Fruit fly (Drosophila melanogaster) whole organism, embryonic: ENCODE measurements around the gene CG10338.

ENCODE experiments used
- Aef1 ChIP-seq: fragments of 200-800 bp; sonication (Bioruptor generic); IDR thresholded peaks from 3 replicates; pipeline ENCODE4 v1.3.6; 2022; ENCODE audit warnings: missing biosample characterization, missing genetic modification characterization
- Antp ChIP-seq: fragments of 200-800 bp; sonication (Bioruptor generic); optimal IDR thresholded peaks from 3 replicates; lab custom pipeline; 2016; ENCODE audit warnings: missing biosample characterization, missing genetic modification characterization
- Atf-2 ChIP-seq: fragments of 200-800 bp; sonication (Bioruptor generic); optimal IDR thresholded peaks from 2 replicates; lab custom pipeline; 2016; ENCODE audit warnings: missing biosample characterization, missing genetic modification characterization
- CG10543 ChIP-seq: fragments of 200-800 bp; sonication (Bioruptor generic); optimal IDR thresholded peaks from 3 replicates; lab custom pipeline; 2017; ENCODE audit warnings: missing biosample characterization, mild to moderate bottlenecking, missing genetic modification characterization, moderate library complexity
- CG11696 ChIP-seq: fragments of 200-800 bp; sonication (Bioruptor generic); IDR thresholded peaks from 2 replicates; pipeline ENCODE4 v1.3.6; 2022; ENCODE audit warnings: missing biosample characterization, missing genetic modification characterization
- CG12744 ChIP-seq: fragments of 200-800 bp; sonication (Bioruptor generic); optimal IDR thresholded peaks from 2 replicates; lab custom pipeline; 2016; ENCODE audit warnings: missing biosample characterization, missing genetic modification characterization
- CG17359 ChIP-seq: fragments of 200-800 bp; sonication (Bioruptor generic); optimal IDR thresholded peaks from 3 replicates; lab custom pipeline; 2018; ENCODE audit warnings: missing biosample characterization, mild to moderate bottlenecking, missing genetic modification characterization, moderate library complexity
- CG17385 ChIP-seq: fragments of 200-800 bp; sonication (Bioruptor generic); optimal IDR thresholded peaks from 3 replicates; lab custom pipeline; 2018; ENCODE audit warnings: missing biosample characterization, mild to moderate bottlenecking, missing genetic modification characterization
- CG2712 ChIP-seq: fragments of 200-800 bp; optimal IDR thresholded peaks from 3 replicates; lab custom pipeline; 2019; ENCODE audit warnings: missing biosample characterization, mild to moderate bottlenecking, missing genetic modification characterization, moderate library complexity
- CG31224 ChIP-seq: fragments of 200-800 bp; sonication (Bioruptor generic); IDR thresholded peaks from 2 replicates; pipeline ENCODE4 v1.3.6; 2022; ENCODE audit warnings: missing biosample characterization, missing genetic modification characterization
- CG32767 ChIP-seq: fragments of 200-800 bp; sonication (Bioruptor generic); IDR thresholded peaks from 2 replicates; pipeline ENCODE4 v1.3.6; 2022; ENCODE audit warnings: missing biosample characterization, missing genetic modification characterization
- CG34376 ChIP-seq: fragments of 200-800 bp; sonication (Bioruptor generic); optimal IDR thresholded peaks from 2 replicates; lab custom pipeline; 2018; ENCODE audit warnings: missing biosample characterization, mild to moderate bottlenecking, missing genetic modification characterization
- CG34422 ChIP-seq: fragments of 200-800 bp; sonication (Bioruptor generic); IDR thresholded peaks from 3 replicates; pipeline ENCODE4 v1.3.6; 2022; ENCODE audit warnings: missing biosample characterization, missing genetic modification characterization
- CG6813 ChIP-seq: fragments of 200-800 bp; sonication (Bioruptor generic); optimal IDR thresholded peaks from 2 replicates; lab custom pipeline; 2017; ENCODE audit warnings: missing biosample characterization, missing genetic modification characterization, mild to moderate bottlenecking, moderate library complexity, missing genetic modification reagents
- CG7372 ChIP-seq: fragments of 200-800 bp; sonication (Bioruptor generic); IDR thresholded peaks from 2 replicates; pipeline ENCODE4 v1.3.6; 2022; ENCODE audit warnings: missing biosample characterization, missing genetic modification characterization
- CG7963 ChIP-seq: fragments of 200-800 bp; sonication (Bioruptor generic); IDR thresholded peaks from 3 replicates; pipeline ENCODE4 v1.3.6; 2022; ENCODE audit warnings: missing biosample characterization, missing genetic modification characterization; ENCODE audit not compliant: partially characterized antibody
- CG8944 ChIP-seq: fragments of 200-800 bp; sonication (Bioruptor generic); optimal IDR thresholded peaks from 3 replicates; lab custom pipeline; 2016; ENCODE audit warnings: missing biosample characterization, missing genetic modification characterization
- Chrac-16 ChIP-seq: fragments of 200-800 bp; sonication (Bioruptor generic); optimal IDR thresholded peaks from 3 replicates; lab custom pipeline; 2016; ENCODE audit warnings: missing biosample characterization, missing genetic modification characterization
- D19A ChIP-seq: fragments of 200-800 bp; optimal IDR thresholded peaks from 3 replicates; lab custom pipeline; 2019; ENCODE audit warnings: missing biosample characterization, mild to moderate bottlenecking, missing genetic modification characterization, moderate library complexity
- Drgx ChIP-seq: fragments of 200-800 bp; sonication (Bioruptor generic); IDR thresholded peaks from 2 replicates; pipeline ENCODE4 v1.3.6; 2022; ENCODE audit warnings: missing biosample characterization, missing genetic modification characterization
- E2f2 ChIP-seq: fragments of 200-800 bp; sonication (Bioruptor generic); IDR thresholded peaks from 2 replicates; pipeline ENCODE4 v1.3.6; 2022; ENCODE audit warnings: missing biosample characterization, missing genetic modification characterization
- Ets65A ChIP-seq: fragments of 200-800 bp; sonication (Bioruptor generic); peaks from one replicate; lab custom pipeline; 2016; ENCODE audit warnings: missing biosample characterization, missing genetic modification characterization
- Gug ChIP-seq: fragments of 200-800 bp; sonication (Bioruptor generic); IDR thresholded peaks from 4 replicates; pipeline ENCODE4 v1.3.6; 2022; ENCODE audit warnings: missing biosample characterization, missing genetic modification characterization
- Hsf ChIP-seq: fragments of 200-800 bp; sonication (Bioruptor generic); optimal IDR thresholded peaks from 3 replicates; lab custom pipeline; 2016; ENCODE audit warnings: missing biosample characterization, missing genetic modification characterization
- Lhr ChIP-seq: fragments of 200-800 bp; sonication (Bioruptor generic); optimal IDR thresholded peaks from 3 replicates; lab custom pipeline; 2017; ENCODE audit warnings: mild to moderate bottlenecking, missing biosample characterization, missing genetic modification reagents, missing genetic modification characterization
- NFAT ChIP-seq: fragments of 200-800 bp; sonication (Bioruptor generic); IDR thresholded peaks from 2 replicates; pipeline ENCODE4 v1.3.6; 2022; ENCODE audit warnings: missing biosample characterization, missing genetic modification characterization
- Scr ChIP-seq: fragments of 200-800 bp; sonication (Bioruptor generic); IDR thresholded peaks from 2 replicates; pipeline ENCODE4 v1.3.6; 2022; ENCODE audit warnings: missing biosample characterization, missing genetic modification characterization; ENCODE audit not compliant: partially characterized antibody
- Sox100B ChIP-seq: fragments of 200-800 bp; sonication (Bioruptor generic); optimal IDR thresholded peaks from 3 replicates; lab custom pipeline; 2018; ENCODE audit warnings: missing biosample characterization, mild to moderate bottlenecking, missing genetic modification characterization
- Sox102F ChIP-seq: fragments of 200-800 bp; sonication (Bioruptor generic); optimal IDR thresholded peaks from 2 replicates; lab custom pipeline; 2018; ENCODE audit warnings: missing biosample characterization, mild to moderate bottlenecking, missing genetic modification characterization, moderate library complexity
- Xbp1 ChIP-seq: fragments of 200-800 bp; sonication (Bioruptor generic); optimal IDR thresholded peaks from 3 replicates; lab custom pipeline; 2016; ENCODE audit warnings: missing biosample characterization, mild to moderate bottlenecking, missing genetic modification characterization
- bsh ChIP-seq, 2 experiments: fragments of 200-800 bp; sonication (Bioruptor generic); optimal IDR thresholded peaks; 2 replicates each; lab custom pipeline; 2017 to 2018; ENCODE audit warnings: mild to moderate bottlenecking in 2 of 2, missing biosample characterization in 2 of 2, missing genetic modification characterization in 2 of 2, moderate library complexity in 1 of 2
- dati ChIP-seq: fragments of 200-800 bp; sonication (Bioruptor generic); IDR thresholded peaks from 2 replicates; pipeline ENCODE4 v1.3.6; 2022; ENCODE audit warnings: missing biosample characterization, missing genetic modification characterization
- dpn ChIP-seq, 2 experiments: fragments of 200-800 bp; sonication (Bioruptor generic); optimal IDR thresholded peaks; 3 replicates each; lab custom pipeline; 2016; ENCODE audit warnings: missing biosample characterization in 2 of 2, missing genetic modification characterization in 2 of 2
- exex ChIP-seq: fragments of 200-800 bp; sonication (Bioruptor generic); optimal IDR thresholded peaks from 4 replicates; lab custom pipeline; 2018; ENCODE audit warnings: missing biosample characterization, mild to moderate bottlenecking, missing genetic modification characterization, moderate library complexity
- eyg ChIP-seq: fragments of 200-800 bp; sonication (Bioruptor generic); optimal IDR thresholded peaks from 3 replicates; lab custom pipeline; 2016; ENCODE audit warnings: missing biosample characterization, missing genetic modification characterization
- grn ChIP-seq: fragments of 200-800 bp; sonication (Bioruptor generic); optimal IDR thresholded peaks from 3 replicates; lab custom pipeline; 2017; ENCODE audit warnings: missing biosample characterization, missing genetic modification characterization
- inv ChIP-seq: fragments of 200-800 bp; sonication (Bioruptor generic); IDR thresholded peaks from 2 replicates; pipeline ENCODE4 v1.3.6; 2022; ENCODE audit warnings: missing biosample characterization, missing genetic modification characterization; ENCODE audit not compliant: partially characterized antibody
- klu ChIP-seq: fragments of 200-800 bp; sonication (Bioruptor generic); IDR thresholded peaks from 2 replicates; pipeline ENCODE4 v1.3.6; 2022; ENCODE audit warnings: missing biosample characterization, missing genetic modification characterization
- knrl ChIP-seq: fragments of 200-800 bp; sonication (Bioruptor generic); IDR thresholded peaks from 3 replicates; pipeline ENCODE4 v1.3.6; 2022; ENCODE audit warnings: missing biosample characterization, missing genetic modification characterization; ENCODE audit not compliant: partially characterized antibody
- lbe ChIP-seq: fragments of 200-800 bp; sonication (Bioruptor generic); optimal IDR thresholded peaks from 2 replicates; lab custom pipeline; 2016; ENCODE audit warnings: missing biosample characterization, mild to moderate bottlenecking, missing genetic modification characterization
- lilli ChIP-seq: fragments of 200-800 bp; sonication (Bioruptor generic); optimal IDR thresholded peaks from 3 replicates; lab custom pipeline; 2016; ENCODE audit warnings: missing biosample characterization, missing genetic modification characterization
- nom ChIP-seq: fragments of 200-800 bp; sonication (Bioruptor generic); optimal IDR thresholded peaks from 2 replicates; lab custom pipeline; 2017; ENCODE audit warnings: missing biosample characterization, missing genetic modification characterization, mild to moderate bottlenecking, moderate library complexity, missing genetic modification reagents
- ranshi ChIP-seq: fragments of 200-800 bp; sonication (Bioruptor generic); IDR thresholded peaks from 2 replicates; pipeline ENCODE4 v1.3.6; 2022; ENCODE audit warnings: missing biosample characterization, missing genetic modification characterization
- repo ChIP-seq: fragments of 200-800 bp; sonication (Bioruptor generic); optimal IDR thresholded peaks from 2 replicates; lab custom pipeline; 2016; ENCODE audit warnings: missing biosample characterization, missing genetic modification characterization
- salm ChIP-seq: fragments of 200-800 bp; sonication (Bioruptor generic); optimal IDR thresholded peaks from 2 replicates; lab custom pipeline; 2018; ENCODE audit warnings: missing biosample characterization, mild to moderate bottlenecking, missing genetic modification characterization
- sens ChIP-seq: fragments of 200-800 bp; sonication (Bioruptor generic); peaks from one replicate; lab custom pipeline; 2016; ENCODE audit warnings: missing biosample characterization, missing genetic modification characterization
- slbo ChIP-seq: fragments of 200-800 bp; sonication (Bioruptor generic); IDR thresholded peaks from 2 replicates; pipeline ENCODE4 v1.3.6; 2022; ENCODE audit warnings: missing biosample characterization, missing genetic modification characterization
- tin ChIP-seq: fragments of 200-800 bp; sonication (Bioruptor generic); optimal IDR thresholded peaks from 3 replicates; lab custom pipeline; 2016; ENCODE audit warnings: missing biosample characterization, missing genetic modification characterization
- tna ChIP-seq: fragments of 200-800 bp; sonication (Bioruptor generic); IDR thresholded peaks from 2 replicates; pipeline ENCODE4 v1.3.6; 2022; ENCODE audit warnings: missing biosample characterization, missing genetic modification characterization; ENCODE audit not compliant: partially characterized antibody
- twi ChIP-seq: fragments of 200-800 bp; optimal IDR thresholded peaks from 2 replicates; lab custom pipeline; 2019; ENCODE audit warnings: missing biosample characterization, mild to moderate bottlenecking, missing genetic modification characterization, moderate library complexity

The CG10338 gene

DNA sequence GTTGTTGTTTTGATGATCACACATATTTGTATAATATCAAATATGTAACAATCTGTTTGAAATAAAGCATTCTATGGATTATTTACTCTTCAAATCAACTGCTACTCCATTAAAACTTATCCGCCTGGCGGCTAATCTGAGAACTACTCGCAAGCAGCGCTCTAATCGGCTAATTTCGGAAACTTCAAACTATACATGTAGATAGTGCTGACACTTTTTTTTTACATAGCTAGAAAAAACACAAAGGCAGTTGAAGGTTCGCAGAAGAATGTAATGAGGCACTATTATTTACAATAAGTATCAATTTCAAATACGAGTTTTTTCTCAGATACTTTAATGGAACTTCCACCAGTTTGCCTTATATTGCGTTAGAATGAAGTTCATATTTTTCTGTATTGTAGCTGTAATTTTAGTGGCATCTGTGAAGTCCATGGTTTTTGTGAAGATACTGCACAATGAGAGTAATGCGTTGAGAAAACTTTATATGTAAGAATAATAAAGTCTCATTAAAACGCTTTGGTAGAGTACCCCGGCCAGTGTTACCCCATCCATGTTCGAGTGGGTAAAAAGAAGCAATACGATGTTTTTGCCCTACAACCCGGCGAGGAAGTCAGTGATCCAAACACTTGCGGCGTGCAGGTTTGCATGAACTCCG is 29.4 kb upstream of the CG10338 start (continued):
- peak; percentile 92 for TF ChIP-seq Ets65A
- peak; percentile 45 to 57 for TF ChIP-seq dpn (GFP tag; optimal IDR thresholded peaks at IDR 0.05; lab: Kevin White, UChicago)
- TF ChIP-seq Lhr (GFP tag; lab: Kevin White, UChicago): peak; percentile 83
- peak; percentile 47; the same call in 2 of the 3 replicates for TF ChIP-seq Aef1 (GFP tag; lab: Robert Waterston, UW)
- no peak for TF ChIP-seq exex
- peak; percentile 82 for TF ChIP-seq NFAT (GFP tag; lab: Robert Waterston, UW)
- peak; percentile 46 for TF ChIP-seq Antp (GFP tag; lab: Kevin White, UChicago)
- TF ChIP-seq dati (GFP tag; lab: Robert Waterston, UW): no peak
- TF ChIP-seq CG8944 (GFP tag; lab: Kevin White, UChicago): peak; percentile 20
- TF ChIP-seq twi (tag; lab: Kevin White, UChicago): no peak
- TF ChIP-seq eyg (GFP tag; lab: Kevin White, UChicago): no peak
- no peak for TF ChIP-seq Drgx (GFP tag; lab: Robert Waterston, UW)
- peak; percentile 27; the same call in 1 of the 2 replicates for TF ChIP-seq E2f2 (GFP tag; lab: Robert Waterston, UW)
- peak; percentile 62 for TF ChIP-seq Hsf
- no peak for TF ChIP-seq salm (tag; lab: Kevin White, UChicago)
- peak; percentile 13 for TF ChIP-seq CG6813 (GFP tag; lab: Kevin White, UChicago)
- peak; percentile 34 for TF ChIP-seq CG17359
- no peak for TF ChIP-seq grn (GFP tag; lab: Kevin White, UChicago)
- TF ChIP-seq CG17385 (GFP tag; lab: Kevin White, UChicago): peak; percentile 4
- TF ChIP-seq CG32767 (GFP tag; lab: Robert Waterston, UW): no peak
- TF ChIP-seq CG34376 (GFP tag; lab: Kevin White, UChicago): no peak
- no peak for TF ChIP-seq CG31224 (GFP tag; lab: Robert Waterston, UW)
- no peak for TF ChIP-seq nom (GFP tag; lab: Kevin White, UChicago)
- TF ChIP-seq Scr (GFP tag; lab: Robert Waterston, UW): no peak
- TF ChIP-seq CG7372 (GFP tag; lab: Robert Waterston, UW): peak; percentile 53; the same call in 1 of the 2 replicates
- peak; percentile 39 for TF ChIP-seq D19A (tag; lab: Kevin White, UChicago)
- no peak for TF ChIP-seq CG10543 (GFP tag; lab: Kevin White, UChicago)
- peak; percentile 25; the same call in 1 of the 4 replicates for TF ChIP-seq Gug (GFP tag; lab: Robert Waterston, UW)
- peak; percentile 77 for TF ChIP-seq sens (GFP tag; lab: Kevin White, UChicago)
- TF ChIP-seq slbo: peak; percentile 84
- TF ChIP-seq Sox100B: no peak
- peak; percentile 60; the same call in 2 of the 3 replicates for TF ChIP-seq knrl (GFP tag; lab: Robert Waterston, UW)
- peak; percentile 67 for TF ChIP-seq CG34422 (GFP tag; lab: Robert Waterston, UW)
- no peak for TF ChIP-seq bsh (GFP tag; optimal IDR thresholded peaks at IDR 0.05; lab: Kevin White, UChicago)
- peak; percentile 26; the same call in 1 of the 2 replicates for TF ChIP-seq ranshi
- no peak for TF ChIP-seq tna (GFP tag; lab: Robert Waterston, UW)
- TF ChIP-seq Xbp1 (GFP tag; lab: Kevin White, UChicago): peak; percentile 82
- no peak for TF ChIP-seq lbe (GFP tag; lab: Kevin White, UChicago)
- TF ChIP-seq CG11696 (GFP tag; lab: Robert Waterston, UW): 0 out of 2 replicates have a peak, but pooled peaks have one; percentile 13
- TF ChIP-seq CG7963 (GFP tag; lab: Robert Waterston, UW): no peak
- peak; percentile 21 for TF ChIP-seq CG12744 (GFP tag; lab: Kevin White, UChicago)
- TF ChIP-seq repo (GFP tag; lab: Kevin White, UChicago): peak; percentile 45
- TF ChIP-seq klu (GFP tag; lab: Robert Waterston, UW): no peak
- TF ChIP-seq Sox102F (GFP tag; lab: Kevin White, UChicago): peak; percentile 57
- no peak for TF ChIP-seq CG2712 (tag; lab: Kevin White, UChicago)
- TF ChIP-seq Chrac-16: peak; percentile 43
- peak; percentile 60 for TF ChIP-seq lilli (GFP tag; lab: Kevin White, UChicago)
- peak; percentile 56 for TF ChIP-seq tin (GFP tag; lab: Kevin White, UChicago)
- TF ChIP-seq Atf-2 (GFP tag; lab: Kevin White, UChicago): peak; percentile 4
- TF ChIP-seq inv (GFP tag; lab: Robert Waterston, UW): no peak
